Worm (Caenorhabditis elegans) whole organism, L4 larva: Measurements from ENCODE around the gene C45G9.8.

ENCODE experiments used
- D1046.2 ChIP-seq: fragments of 200-800 bp; sonication (Bioruptor generic); IDR thresholded peaks from 2 replicates; pipeline ENCODE4 v1.3.6; 2022; ENCODE audit warnings: missing genetic modification characterization, missing compliant biosample characterization
- F10B5.3 ChIP-seq: sonication (generic microtip); optimal IDR thresholded peaks from 2 replicates; lab custom pipeline; 2016; ENCODE audit warnings: mild to moderate bottlenecking, missing genetic modification characterization, missing compliant biosample characterization
- F26F4.8 ChIP-seq: fragments of 200-800 bp; sonication (Bioruptor generic); conservative IDR thresholded peaks from 2 replicates; pipeline ENCODE4 v1.3.6; 2022; ENCODE audit warnings: missing genetic modification characterization, missing compliant biosample characterization
- F37D6.2 ChIP-seq: sonication (generic microtip); optimal IDR thresholded peaks from 2 replicates; lab custom pipeline; 2016; ENCODE audit warnings: mild to moderate bottlenecking, missing genetic modification characterization, missing compliant biosample characterization
- Y75B8A.6 ChIP-seq: fragments of 200-800 bp; sonication (Bioruptor generic); IDR thresholded peaks from 2 replicates; pipeline ENCODE4 v1.3.6; 2022; ENCODE audit warnings: missing genetic modification reagents, missing genetic modification characterization, missing compliant biosample characterization
- attf-4 ChIP-seq: sonication (generic microtip); optimal IDR thresholded peaks from 3 replicates; lab custom pipeline; 2017; ENCODE audit warnings: missing biosample characterization, missing genetic modification characterization
- ceh-28 ChIP-seq: fragments of 150-350 bp; optimal IDR thresholded peaks from 2 replicates; lab custom pipeline; 2014; ENCODE audit warnings: missing biosample characterization, missing genetic modification reagents, missing genetic modification characterization
- ceh-32 ChIP-seq: sonication (generic microtip); optimal IDR thresholded peaks from 2 replicates; lab custom pipeline; 2016; ENCODE audit warnings: mild to moderate bottlenecking, missing genetic modification characterization, missing compliant biosample characterization; ENCODE audit not compliant: poor library complexity
- ceh-62 ChIP-seq: sonication (generic microtip); optimal IDR thresholded peaks from 2 replicates; lab custom pipeline; 2017; ENCODE audit warnings: missing biosample characterization, missing genetic modification characterization
- ces-1 ChIP-seq: fragments of 150-350 bp; sonication (generic microtip); optimal IDR thresholded peaks from 4 replicates; lab custom pipeline; 2014; ENCODE audit warnings: missing biosample characterization, missing genetic modification reagents, missing genetic modification characterization
- cey-2 ChIP-seq: sonication (generic microtip); optimal IDR thresholded peaks from 3 replicates; lab custom pipeline; 2017; ENCODE audit warnings: missing genetic modification characterization, mild to moderate bottlenecking, missing compliant biosample characterization, antibody characterized with exemption, borderline replicate concordance; ENCODE audit not compliant: insufficient read depth
- ctbp-1 ChIP-seq: fragments of 200-800 bp; sonication (Bioruptor generic); IDR thresholded peaks from 2 replicates; pipeline ENCODE4 v1.3.6; 2022; ENCODE audit warnings: missing genetic modification reagents, missing genetic modification characterization, missing compliant biosample characterization
- daf-16 ChIP-seq, 3 experiments: sonication (generic microtip); optimal IDR thresholded peaks; 2 replicates each; lab custom pipeline; 2016 to 2017; ENCODE audit warnings: missing genetic modification characterization in 3 of 3, missing genetic modification reagents in 3 of 3, mild to moderate bottlenecking in 2 of 3, missing compliant biosample characterization in 2 of 3, missing biosample characterization in 1 of 3, moderate library complexity in 1 of 3
- daf-19 ChIP-seq: fragments of 200-800 bp; sonication (Bioruptor generic); conservative IDR thresholded peaks from 2 replicates; pipeline ENCODE4 v1.3.6; 2022; ENCODE audit warnings: missing genetic modification characterization, missing compliant biosample characterization
- daf-8 ChIP-seq: fragments of 200-800 bp; sonication (Bioruptor generic); IDR thresholded peaks from 2 replicates; pipeline ENCODE4 v1.3.6; 2022; ENCODE audit warnings: missing genetic modification characterization, missing compliant biosample characterization
- dmd-9 ChIP-seq: fragments of 200-800 bp; sonication (Bioruptor generic); IDR thresholded peaks from 2 replicates; pipeline ENCODE4 v1.3.6; 2022; ENCODE audit warnings: missing genetic modification reagents, missing genetic modification characterization, missing compliant biosample characterization
- dpl-1 ChIP-seq: fragments of 150-350 bp; optimal IDR thresholded peaks from 2 replicates; lab custom pipeline; 2014; ENCODE audit warnings: missing biosample characterization, missing genetic modification reagents, missing genetic modification characterization
- duxl-1 ChIP-seq: sonication (generic microtip); optimal IDR thresholded peaks from 2 replicates; lab custom pipeline; 2016; ENCODE audit warnings: mild to moderate bottlenecking, missing genetic modification characterization, moderate library complexity, missing compliant biosample characterization; ENCODE audit not compliant: poor library complexity
- dve-1 ChIP-seq: sonication (generic microtip); optimal IDR thresholded peaks from 2 replicates; lab custom pipeline; 2017; ENCODE audit warnings: antibody characterized with exemption, mild to moderate bottlenecking, missing genetic modification characterization, missing compliant biosample characterization; ENCODE audit not compliant: insufficient read depth
- fos-1 ChIP-seq: fragments of 150-350 bp; optimal IDR thresholded peaks from 2 replicates; lab custom pipeline; 2014; ENCODE audit warnings: missing biosample characterization, missing genetic modification characterization
- hif-1 ChIP-seq, 2 experiments: sonication (generic microtip); optimal IDR thresholded peaks; 2 replicates each; lab custom pipeline; 2016 to 2017; ENCODE audit warnings: missing compliant biosample characterization in 2 of 2, missing genetic modification characterization in 2 of 2, missing genetic modification reagents in 2 of 2, missing genotype in 2 of 2, mild to moderate bottlenecking in 1 of 2
- hlh-11 ChIP-seq: fragments of 200-800 bp; sonication (Bioruptor generic); optimal IDR thresholded peaks from 2 replicates; lab custom pipeline; 2018; ENCODE audit warnings: mild to moderate bottlenecking, missing genetic modification characterization, missing compliant biosample characterization
- jun-1 ChIP-seq: fragments of 150-350 bp; optimal IDR thresholded peaks from 2 replicates; lab custom pipeline; 2014; ENCODE audit warnings: missing biosample characterization, missing genetic modification reagents, missing genetic modification characterization
- lim-7 ChIP-seq: fragments of 200-800 bp; sonication (Bioruptor generic); IDR thresholded peaks from 2 replicates; pipeline ENCODE4 v1.3.6; 2022; ENCODE audit warnings: missing genetic modification characterization, missing compliant biosample characterization
- lin-1 ChIP-seq: fragments of 200-800 bp; sonication (Bioruptor generic); IDR thresholded peaks from 2 replicates; pipeline ENCODE4 v1.3.6; 2022; ENCODE audit warnings: missing genetic modification reagents, missing genetic modification characterization, missing compliant biosample characterization
- lin-39 ChIP-seq: fragments of 150-350 bp; optimal IDR thresholded peaks from 2 replicates; lab custom pipeline; 2014; ENCODE audit warnings: missing biosample characterization, missing genetic modification reagents, missing genetic modification characterization
- lsy-2 ChIP-seq, 2 experiments: fragments of 150-350 bp in 1 of 2; sonication (generic microtip) in 1 of 2; optimal IDR thresholded peaks; 2 replicates each; lab custom pipeline; 2014 to 2017; ENCODE audit warnings: missing biosample characterization in 2 of 2, missing genetic modification characterization in 2 of 2
- mdt-29 ChIP-seq: fragments of 200-800 bp; sonication (Bioruptor generic); IDR thresholded peaks from 2 replicates; pipeline ENCODE4 v1.3.6; 2022; ENCODE audit warnings: missing genetic modification reagents, missing genetic modification characterization, missing compliant biosample characterization
- mep-1 ChIP-seq: fragments of 150-350 bp; sonication (generic microtip); optimal IDR thresholded peaks from 3 replicates; lab custom pipeline; 2014; ENCODE audit warnings: missing biosample characterization, missing genetic modification characterization
- mes-2 ChIP-seq: sonication (generic microtip); optimal IDR thresholded peaks from 2 replicates; lab custom pipeline; 2016; ENCODE audit warnings: missing genotype, mild to moderate bottlenecking, missing genetic modification characterization, missing compliant biosample characterization; ENCODE audit not compliant: poor library complexity, severe bottlenecking
- mxl-3 ChIP-seq: fragments of 200-800 bp; sonication (Bioruptor generic); optimal IDR thresholded peaks from 2 replicates; lab custom pipeline; 2018; ENCODE audit warnings: mild to moderate bottlenecking, missing genetic modification characterization, missing compliant biosample characterization
- nhr-102 ChIP-seq: sonication (generic microtip); optimal IDR thresholded peaks from 2 replicates; lab custom pipeline; 2016; ENCODE audit warnings: mild to moderate bottlenecking, missing genetic modification characterization, moderate library complexity, missing compliant biosample characterization
- nhr-11 ChIP-seq: fragments of 150-350 bp; optimal IDR thresholded peaks from 2 replicates; lab custom pipeline; 2014; ENCODE audit warnings: missing biosample characterization, missing genetic modification characterization
- nhr-41 ChIP-seq: fragments of 200-800 bp; sonication (Bioruptor generic); IDR thresholded peaks from 2 replicates; pipeline ENCODE4 v1.3.6; 2022; ENCODE audit warnings: missing genetic modification reagents, missing genetic modification characterization, missing compliant biosample characterization
- nhr-48 ChIP-seq: sonication (generic microtip); optimal IDR thresholded peaks from 2 replicates; lab custom pipeline; 2016; ENCODE audit warnings: mild to moderate bottlenecking, missing genetic modification characterization, missing compliant biosample characterization
- nhr-6 ChIP-seq: fragments of 150-350 bp; optimal IDR thresholded peaks from 2 replicates; lab custom pipeline; 2014; ENCODE audit warnings: missing biosample characterization, missing genetic modification characterization
- saeg-2 ChIP-seq: fragments of 200-800 bp; sonication (Bioruptor generic); IDR thresholded peaks from 2 replicates; pipeline ENCODE4 v1.3.6; 2022; ENCODE audit warnings: missing genetic modification reagents, missing genetic modification characterization, missing compliant biosample characterization
- set-16 ChIP-seq: fragments of 200-800 bp; sonication (Bioruptor generic); IDR thresholded peaks from 2 replicates; pipeline ENCODE4 v1.3.6; 2022; ENCODE audit warnings: missing genetic modification reagents, missing genetic modification characterization, missing compliant biosample characterization
- skn-1 ChIP-seq: fragments of 150-350 bp; optimal IDR thresholded peaks from 2 replicates; lab custom pipeline; 2014; ENCODE audit warnings: missing biosample characterization, missing genetic modification characterization
- spr-1 ChIP-seq: sonication (generic microtip); optimal IDR thresholded peaks from 2 replicates; lab custom pipeline; 2016; ENCODE audit warnings: mild to moderate bottlenecking, missing genetic modification characterization, missing compliant biosample characterization
- spr-3 ChIP-seq: fragments of 200-800 bp; sonication (Bioruptor generic); optimal IDR thresholded peaks from 2 replicates; lab custom pipeline; 2018; ENCODE audit warnings: mild to moderate bottlenecking, missing genetic modification characterization, missing compliant biosample characterization
- unc-130 ChIP-seq: sonication (generic microtip); optimal IDR thresholded peaks from 2 replicates; lab custom pipeline; 2016; ENCODE audit warnings: missing genetic modification reagents, missing genetic modification characterization, missing compliant biosample characterization
- unc-62 ChIP-seq, 3 experiments: fragments of 150-350 bp in 1 of 3; sonication (generic microtip); optimal IDR thresholded peaks in 2 of 3; peaks in 1 of 3; 1 replicate in 1 of 3; 2 replicates in 2 of 3; lab custom pipeline; 2014 to 2017; ENCODE audit warnings: missing biosample characterization in 3 of 3, missing genetic modification characterization in 3 of 3, missing genetic modification reagents in 3 of 3, missing genotype in 1 of 3
- vab-7 ChIP-seq: fragments of 200-800 bp; sonication (Bioruptor generic); IDR thresholded peaks from 2 replicates; pipeline ENCODE4 v1.3.6; 2022; ENCODE audit warnings: missing genetic modification reagents, missing genetic modification characterization, missing compliant biosample characterization
- zfp-2 ChIP-seq: sonication (generic microtip); optimal IDR thresholded peaks from 2 replicates; lab custom pipeline; 2016; ENCODE audit warnings: mild to moderate bottlenecking, missing genetic modification characterization, missing compliant biosample characterization
- zip-2 ChIP-seq: fragments of 150-350 bp; optimal IDR thresholded peaks from 2 replicates; lab custom pipeline; 2014; ENCODE audit warnings: missing biosample characterization, missing genetic modification characterization
- ztf-11 ChIP-seq: fragments of 150-350 bp; optimal IDR thresholded peaks from 2 replicates; lab custom pipeline; 2014; ENCODE audit warnings: missing biosample characterization, missing genetic modification characterization

C45G9.8 gene

ce11 chrIII:5025136-5025629 lies 28.3 kb downstream of the C45G9.8 start (continued):
- TF ChIP-seq zfp-2 (tag; lab: Kevin White, UChicago) (no peak), duxl-1 (tag; lab: Kevin White, UChicago) (no peak), mes-2 (tag; lab: Kevin White, UChicago) (no peak), dve-1 (tag; lab: Kevin White, UChicago) (peak; percentile 27), hif-1 (tag; optimal IDR thresholded peaks at IDR 0.05; lab: Kevin White, UChicago) (peak in 1 of 2 experiments; percentile 43), mxl-3 (GFP tag; lab: Kevin White, UChicago) (no peak), nhr-11 (tag; lab: Kevin White, UChicago) (no peak), unc-130 (GFP tag; lab: Kevin White, UChicago) (no peak), F37D6.2 (tag; lab: Kevin White, UChicago) (no peak), nhr-48 (tag; lab: Kevin White, UChicago) (no peak), hlh-11 (tag; lab: Kevin White, UChicago) (peak; percentile 15), ces-1 (GFP tag; lab: Kevin White, UChicago) (no peak), nhr-102 (tag; lab: Kevin White, UChicago) (peak; percentile 53), lim-7 (GFP tag; lab: Robert Waterston, UW) (no peak), attf-4 (tag; lab: Kevin White, UChicago) (no peak), nhr-41 (GFP tag; lab: Robert Waterston, UW) (no peak), set-16 (GFP tag; lab: Robert Waterston, UW) (no peak), zip-2 (tag; lab: Kevin White, UChicago) (no peak), cey-2 (tag; lab: Kevin White, UChicago) (no peak), jun-1 (peak; percentile 8), ceh-28 (no peak), ceh-62 (tag; lab: Kevin White, UChicago) (no peak), Y75B8A.6 (GFP tag; lab: Robert Waterston, UW) (peak; percentile 79; the same call in 1 of the 2 replicates), fos-1 (no peak), F26F4.8 (GFP tag; lab: Robert Waterston, UW) (no peak), unc-62 (GFP tag; optimal IDR thresholded peaks at IDR 0.05 in 1 of 2; lab: Kevin White, UChicago) (no peak), unc-62 (tag; optimal IDR thresholded peaks at IDR 0.05; lab: Kevin White, UChicago) (no peak), nhr-6 (tag; lab: Kevin White, UChicago) (no peak), F10B5.3 (tag; lab: Kevin White, UChicago) (no peak), daf-8 (GFP tag; lab: Robert Waterston, UW) (no peak), skn-1 (no peak), ctbp-1 (0 out of 2 replicates have a peak, but pooled peaks have one; percentile 8), saeg-2 (GFP tag; lab: Robert Waterston, UW) (no peak), lin-39 (tag; lab: Kevin White, UChicago) (no peak), ztf-11 (tag; lab: Kevin White, UChicago) (no peak), D1046.2 (GFP tag; lab: Robert Waterston, UW) (no peak), dmd-9 (GFP tag; lab: Robert Waterston, UW) (no peak), daf-16 (GFP tag; optimal IDR thresholded peaks at IDR 0.05; lab: Kevin White, UChicago) (no peak), daf-16 (tag; optimal IDR thresholded peaks at IDR 0.05; lab: Kevin White, UChicago) (no peak), ceh-32 (tag; lab: Kevin White, UChicago) (no peak), daf-19 (GFP tag; lab: Robert Waterston, UW) (no peak), vab-7 (GFP tag; lab: Robert Waterston, UW) (no peak; the same call in 1 of the 2 replicates), dpl-1 (peak; percentile 20), mep-1 (tag; lab: Kevin White, UChicago) (peak; percentile 53), lsy-2 (tag; optimal IDR thresholded peaks at IDR 0.05; lab: Kevin White, UChicago) (peak in 1 of 2 experiments; percentile 55), spr-3 (GFP tag; lab: Kevin White, UChicago) (no peak), lin-1 (GFP tag; lab: Robert Waterston, UW) (0 out of 2 replicates have a peak, but pooled peaks have one; percentile 18), spr-1 (tag; lab: Kevin White, UChicago) (peak; percentile 29), mdt-29 (GFP tag; lab: Robert Waterston, UW) (0 out of 2 replicates have a peak, but pooled peaks have one; percentile 43)
